Worm (Caenorhabditis elegans) whole organism, early embryonic: ENCODE data around the gene eelo-2.

Experiments
- ama-1 ChIP-seq: fragments of 150-350 bp; optimal IDR thresholded peaks from 2 replicates; lab custom pipeline; 2014
- ceh-36 ChIP-seq: sonication (generic microtip); optimal IDR thresholded peaks from 2 replicates; lab custom pipeline; 2016; ENCODE audit warnings: missing genetic modification characterization, inconsistent platforms, missing compliant biosample characterization
- flt-1 ChIP-seq: fragments of 200-800 bp; sonication (Bioruptor generic); IDR thresholded peaks from 2 replicates; pipeline ENCODE4 v1.3.6; 2022; ENCODE audit warnings: missing genetic modification characterization, missing compliant biosample characterization
- hmbx-1 ChIP-seq: sonication (generic microtip); optimal IDR thresholded peaks from 2 replicates; lab custom pipeline; 2016; ENCODE audit warnings: mild to moderate bottlenecking, missing genetic modification characterization, missing compliant biosample characterization
- scrt-1 ChIP-seq: fragments of 200-800 bp; sonication (Bioruptor generic); IDR thresholded peaks from 2 replicates; pipeline ENCODE4 v1.3.6; 2022; ENCODE audit warnings: missing genetic modification characterization, missing compliant biosample characterization
- sea-1 ChIP-seq: fragments of 200-800 bp; sonication (Bioruptor generic); conservative IDR thresholded peaks from 2 replicates; pipeline ENCODE4 v1.3.6; 2022; ENCODE audit warnings: missing genetic modification characterization, missing compliant biosample characterization
- tra-4 ChIP-seq: sonication (generic microtip); optimal IDR thresholded peaks from 2 replicates; lab custom pipeline; 2017; ENCODE audit warnings: missing genetic modification characterization, missing compliant biosample characterization

DNA sequence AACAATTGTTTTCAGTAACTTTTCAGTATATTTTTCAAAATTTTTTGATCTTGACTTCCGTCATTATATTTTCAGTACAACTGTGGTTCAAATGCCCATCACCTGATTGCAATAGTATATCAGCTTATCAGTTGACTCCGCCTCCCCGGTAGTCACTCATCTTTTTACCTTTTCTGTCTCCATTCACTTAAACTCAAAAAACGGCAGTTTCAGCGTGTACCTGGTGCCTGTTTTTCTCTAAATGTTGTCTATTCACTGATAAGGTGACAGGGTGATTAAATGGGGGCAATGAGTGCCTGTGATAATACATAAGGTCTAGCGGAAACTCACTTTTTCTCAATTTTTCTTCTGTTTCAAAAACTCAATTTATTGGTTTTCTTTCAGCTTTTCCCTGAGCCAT, 4.7 kb upstream of the eelo-2 start, which contains the start of gene ZK550.2:
- TF ChIP-seq hmbx-1 (tag; lab: Kevin White, UChicago), result no peak
- no peak for TF ChIP-seq ceh-36 (tag; lab: Kevin White, UChicago)
- no peak for TF ChIP-seq ama-1 (lab: Kevin White, UChicago)
- no peak for TF ChIP-seq scrt-1 (GFP tag; lab: Robert Waterston, UW)
- no peak for TF ChIP-seq sea-1 (GFP tag; lab: Robert Waterston, UW)
- TF ChIP-seq tra-4 (tag; lab: Kevin White, UChicago), result no peak
- TF ChIP-seq flt-1 (GFP tag; lab: Robert Waterston, UW), result no peak
